In genomic region chr3R:6210266-6211040, dm6 we compare ENCODE assay signal across 4 fruit fly cellular contexts.
TF ChIP-seq lines count a peak whose summit lies in the region.

No protein-coding gene starts in this region.

- TF ChIP-seq CTCF in whole organism, embryonic (GFP tag; optimal IDR thresholded peaks at IDR 0.05; lab: Kevin White, UChicago) = peak; percentile 8

TF ChIP-seq in whole organism, embryonic, 481 proteins besides CTCF, POLR2A, EP300 and RAD21:
- TF ChIP-seq oc (tag; optimal IDR thresholded peaks at IDR 0.05; lab: Kevin White, UChicago) (peak; percentile 90), row (GFP tag; IDR thresholded peaks at IDR 0.05; lab: Robert Waterston, UW) (0 out of 3 replicates have a peak, but pooled peaks have one; percentile 30), NK7.1 (GFP tag; optimal IDR thresholded peaks at IDR 0.05; lab: Kevin White, UChicago) (no peak), sob (GFP tag; IDR thresholded peaks at IDR 0.05; lab: Robert Waterston, UW) (no peak), phol (tag; optimal IDR thresholded peaks at IDR 0.05; lab: Kevin White, UChicago) (peak; percentile 2), CG12769 (tag; optimal IDR thresholded peaks at IDR 0.05; lab: Kevin White, UChicago) (peak; percentile 7), Blimp-1 (GFP tag; optimal IDR thresholded peaks at IDR 0.05; lab: Kevin White, UChicago) (peak; percentile 66), gsb-n (tag; optimal IDR thresholded peaks at IDR 0.05; lab: Kevin White, UChicago) (peak; percentile 51), CG12744 (GFP tag; optimal IDR thresholded peaks at IDR 0.05; lab: Kevin White, UChicago) (no peak), Dek (tag; optimal IDR thresholded peaks at IDR 0.05; lab: Kevin White, UChicago) (no peak), Hr78 (GFP tag; optimal IDR thresholded peaks at IDR 0.05; lab: Kevin White, UChicago) (peak in 1 of 2 experiments; percentile 87), sd (tag; optimal IDR thresholded peaks at IDR 0.05; lab: Kevin White, UChicago) (peak; percentile 48), CG10321 (GFP tag; IDR thresholded peaks at IDR 0.05; lab: Robert Waterston, UW) (no peak), CG17359 (tag; optimal IDR thresholded peaks at IDR 0.05; lab: Kevin White, UChicago) (peak; percentile 16), Med (GFP tag; lab: Kevin White, UChicago) (peak; percentile 70), CG13287 (GFP tag; IDR thresholded peaks at IDR 0.05; lab: Robert Waterston, UW; ENCODE audit: partially characterized antibody) (no peak), Sox100B (GFP tag; optimal IDR thresholded peaks at IDR 0.05; lab: Kevin White, UChicago) (peak; percentile 25), CG33557 (GFP tag; optimal IDR thresholded peaks at IDR 0.05; lab: Kevin White, UChicago) (no peak), CG11504 (tag; optimal IDR thresholded peaks at IDR 0.05; lab: Kevin White, UChicago) (peak; percentile 6), Sox102F (GFP tag; optimal IDR thresholded peaks at IDR 0.05; lab: Kevin White, UChicago) (peak; percentile 53), gem (tag; optimal IDR thresholded peaks at IDR 0.05; lab: Kevin White, UChicago) (peak; percentile 24)

TF ChIP-seq in whole organism, prepupa, 60 proteins besides CTCF, POLR2A, EP300 and RAD21 (continues in another document):
- TF ChIP-seq net (GFP tag; optimal IDR thresholded peaks at IDR 0.05; lab: Kevin White, UChicago) (peak; percentile 51), spab (GFP tag; optimal IDR thresholded peaks at IDR 0.05; lab: Kevin White, UChicago) (no peak), Ets96B (tag; optimal IDR thresholded peaks at IDR 0.05; lab: Kevin White, UChicago) (no peak), CG34406 (GFP tag; optimal IDR thresholded peaks at IDR 0.05; lab: Kevin White, UChicago) (peak; percentile 43), Sox102F (GFP tag; optimal IDR thresholded peaks at IDR 0.05; lab: Kevin White, UChicago) (peak; percentile 53), acj6 (GFP tag; optimal IDR thresholded peaks at IDR 0.05; lab: Kevin White, UChicago) (peak; percentile 27), CG10631 (GFP tag; optimal IDR thresholded peaks at IDR 0.05; lab: Kevin White, UChicago) (peak; percentile 25), CG7368 (GFP tag; optimal IDR thresholded peaks at IDR 0.05; lab: Kevin White, UChicago) (no peak), achi (GFP tag; optimal IDR thresholded peaks at IDR 0.05; lab: Kevin White, UChicago) (peak; percentile 30), Sox14 (GFP tag; optimal IDR thresholded peaks at IDR 0.05; lab: Kevin White, UChicago) (peak; percentile 44), Hr39 (GFP tag; optimal IDR thresholded peaks at IDR 0.05; lab: Kevin White, UChicago) (peak; percentile 55), CG32006 (GFP tag; optimal IDR thresholded peaks at IDR 0.05; lab: Kevin White, UChicago) (peak; percentile 78), lz (GFP tag; optimal IDR thresholded peaks at IDR 0.05; lab: Kevin White, UChicago) (peak; percentile 18), salr (GFP tag; optimal IDR thresholded peaks at IDR 0.05; lab: Kevin White, UChicago) (peak in 1 of 2 experiments; percentile 25), dac (GFP tag; optimal IDR thresholded peaks at IDR 0.05; lab: Kevin White, UChicago) (peak; percentile 31), CG15336 (GFP tag; IDR thresholded peaks at IDR 0.05; lab: Robert Waterston, UW) (peak; percentile 59), CG6276 (GFP tag; optimal IDR thresholded peaks at IDR 0.05; lab: Kevin White, UChicago) (peak; percentile 40), esn (GFP tag; optimal IDR thresholded peaks at IDR 0.05; lab: Kevin White, UChicago) (peak; percentile 56), CG6163 (GFP tag; IDR thresholded peaks at IDR 0.05; lab: Robert Waterston, UW) (0 out of 3 replicates have a peak, but pooled peaks have one; percentile 11), CG11762 (GFP tag; optimal IDR thresholded peaks at IDR 0.05; lab: Kevin White, UChicago; ENCODE audit: insufficient read depth) (no peak), Ets21C (GFP tag; optimal IDR thresholded peaks at IDR 0.05; lab: Kevin White, UChicago) (peak; percentile 31), CG4318 (GFP tag; optimal IDR thresholded peaks at IDR 0.05; lab: Kevin White, UChicago) (peak; percentile 57), CG3032 (tag; optimal IDR thresholded peaks at IDR 0.05; lab: Kevin White, UChicago) (no peak), OdsH (GFP tag; optimal IDR thresholded peaks at IDR 0.05; lab: Kevin White, UChicago) (peak; percentile 36)

TF ChIP-seq in whole organism, pupa, 21 proteins besides CTCF, POLR2A, EP300 and RAD21:
- TF ChIP-seq CG14655 (GFP tag; optimal IDR thresholded peaks at IDR 0.05; lab: Kevin White, UChicago) (peak; percentile 27), CG9948 (tag; optimal IDR thresholded peaks at IDR 0.05; lab: Kevin White, UChicago) (no peak)

TF ChIP-seq in whole organism, wandering third instar larva, 38 proteins besides CTCF, POLR2A, EP300 and RAD21:
- TF ChIP-seq N (GFP tag; optimal IDR thresholded peaks at IDR 0.05; lab: Kevin White, UChicago) (peak; percentile 40), dmrt93B (GFP tag; optimal IDR thresholded peaks at IDR 0.05; lab: Kevin White, UChicago) (no peak), HLH106 (tag; optimal IDR thresholded peaks at IDR 0.05; lab: Kevin White, UChicago) (peak; percentile 17), jim (GFP tag; optimal IDR thresholded peaks at IDR 0.05; lab: Kevin White, UChicago) (no peak), lola (GFP tag; optimal IDR thresholded peaks at IDR 0.05; lab: Kevin White, UChicago) (no peak), Vsx2 (GFP tag; optimal IDR thresholded peaks at IDR 0.05; lab: Kevin White, UChicago; ENCODE audit: partially characterized antibody) (peak; percentile 24), Hnf4 (GFP tag; optimal IDR thresholded peaks at IDR 0.05; lab: Kevin White, UChicago) (no peak), woc (GFP tag; optimal IDR thresholded peaks at IDR 0.05; lab: Kevin White, UChicago) (peak; percentile 60), ey (GFP tag; optimal IDR thresholded peaks at IDR 0.05; lab: Kevin White, UChicago) (peak; percentile 37), Myc (optimal IDR thresholded peaks at IDR 0.05; lab: Kevin White, UChicago) (peak; percentile 44), fru (GFP tag; optimal IDR thresholded peaks at IDR 0.05; lab: Kevin White, UChicago) (peak; percentile 14), Hr83 (GFP tag; optimal IDR thresholded peaks at IDR 0.05; lab: Kevin White, UChicago; ENCODE audit: poor library complexity, severe bottlenecking) (no peak), rgr (GFP tag; optimal IDR thresholded peaks at IDR 0.05; lab: Kevin White, UChicago) (peak; percentile 36), h (GFP tag; optimal IDR thresholded peaks at IDR 0.05; lab: Kevin White, UChicago) (peak; percentile 19), sv (GFP tag; optimal IDR thresholded peaks at IDR 0.05; lab: Kevin White, UChicago) (no peak), dsf (GFP tag; optimal IDR thresholded peaks at IDR 0.05; lab: Kevin White, UChicago; ENCODE audit: borderline replicate concordance) (no peak), br (GFP tag; optimal IDR thresholded peaks at IDR 0.05; lab: Kevin White, UChicago) (no peak)

Comparison
In these comparisons a context has a peak if more than half of its experiments do, and no peak if none do; other contexts are left out.
1. Of the 7 proteins assayed by ChIP-seq in both whole organism, embryonic and whole organism, prepupa: peak only in whole organism, embryonic: none; only in whole organism, prepupa: Hr39; in both: Blimp-1 and Sox102F; in neither: 4.